Fruit fly (Drosophila melanogaster) whole organism, pupa: Measurements from ENCODE around the gene CG43102.

ENCODE experiments used
- CG10348 ChIP-seq: fragments of 200-800 bp; sonication (Bioruptor generic); IDR thresholded peaks from 2 replicates; pipeline ENCODE4 v1.3.6; 2022; ENCODE audit warnings: missing biosample characterization, missing genetic modification characterization
- CG12605 ChIP-seq: fragments of 200-800 bp; sonication (Bioruptor generic); IDR thresholded peaks from 2 replicates; pipeline ENCODE4 v1.3.6; 2022; ENCODE audit warnings: missing biosample characterization, missing genetic modification characterization
- CG13204 ChIP-seq: fragments of 200-800 bp; sonication (Bioruptor generic); optimal IDR thresholded peaks from 2 replicates; lab custom pipeline; 2018; ENCODE audit warnings: missing biosample characterization, mild to moderate bottlenecking, missing genetic modification characterization, moderate library complexity
- CG14655 ChIP-seq: fragments of 200-800 bp; sonication (Bioruptor generic); optimal IDR thresholded peaks from 3 replicates; lab custom pipeline; 2017; ENCODE audit warnings: mild to moderate bottlenecking, missing biosample characterization, missing genetic modification reagents, missing genetic modification characterization
- CG15710 ChIP-seq: fragments of 200-800 bp; sonication (Bioruptor generic); optimal IDR thresholded peaks from 2 replicates; lab custom pipeline; 2018; ENCODE audit warnings: missing biosample characterization, mild to moderate bottlenecking, missing genetic modification characterization, moderate library complexity
- CG17806 ChIP-seq: fragments of 200-800 bp; sonication (Bioruptor generic); optimal IDR thresholded peaks from 2 replicates; lab custom pipeline; 2018; ENCODE audit warnings: missing biosample characterization, mild to moderate bottlenecking, missing genetic modification characterization, moderate library complexity
- CG32121 ChIP-seq: fragments of 200-800 bp; sonication (Bioruptor generic); IDR thresholded peaks from 2 replicates; pipeline ENCODE4 v1.3.6; 2022; ENCODE audit warnings: missing biosample characterization, missing genetic modification characterization
- CG34367 ChIP-seq: fragments of 200-800 bp; sonication (Bioruptor generic); optimal IDR thresholded peaks from 2 replicates; lab custom pipeline; 2018; ENCODE audit warnings: missing biosample characterization, mild to moderate bottlenecking, missing genetic modification characterization
- CG4496 ChIP-seq: fragments of 200-800 bp; sonication (Bioruptor generic); IDR thresholded peaks from 3 replicates; pipeline ENCODE4 v1.3.6; 2022; ENCODE audit warnings: missing biosample characterization, missing genetic modification characterization
- CG8159 ChIP-seq: fragments of 200-800 bp; sonication (Bioruptor generic); optimal IDR thresholded peaks from 3 replicates; lab custom pipeline; 2018; ENCODE audit warnings: missing biosample characterization, mild to moderate bottlenecking, missing genetic modification characterization, moderate library complexity
- CG8301 ChIP-seq: fragments of 200-800 bp; sonication (Bioruptor generic); optimal IDR thresholded peaks from 2 replicates; lab custom pipeline; 2018; ENCODE audit warnings: missing biosample characterization, mild to moderate bottlenecking, missing genetic modification characterization
- CG9948 ChIP-seq: fragments of 200-800 bp; sonication (Bioruptor generic); optimal IDR thresholded peaks from 2 replicates; lab custom pipeline; 2018; ENCODE audit warnings: missing biosample characterization, mild to moderate bottlenecking, missing genetic modification characterization, moderate library complexity
- D1 ChIP-seq: fragments of 200-800 bp; sonication (Bioruptor generic); optimal IDR thresholded peaks from 2 replicates; lab custom pipeline; 2018; ENCODE audit warnings: missing biosample characterization, mild to moderate bottlenecking, missing genetic modification characterization, moderate library complexity
- EcR ChIP-seq: fragments of 200-800 bp; sonication (Bioruptor generic); optimal IDR thresholded peaks from 3 replicates; lab custom pipeline; 2019; ENCODE audit warnings: missing biosample characterization, missing genetic modification characterization, mild to moderate bottlenecking, moderate library complexity, missing genetic modification reagents
- Ets98B ChIP-seq: fragments of 200-800 bp; sonication (Bioruptor generic); IDR thresholded peaks from 2 replicates; pipeline ENCODE4 v1.3.6; 2022; ENCODE audit warnings: missing biosample characterization, missing genetic modification characterization
- Pif1A ChIP-seq: fragments of 200-800 bp; sonication (Bioruptor generic); optimal IDR thresholded peaks from 3 replicates; lab custom pipeline; 2016; ENCODE audit warnings: missing biosample characterization, missing genetic modification characterization
- Pif1B ChIP-seq: fragments of 200-800 bp; sonication (Bioruptor generic); optimal IDR thresholded peaks from 3 replicates; lab custom pipeline; 2016; ENCODE audit warnings: missing biosample characterization, missing genetic modification characterization
- Snoo ChIP-seq: fragments of 200-800 bp; sonication (Bioruptor generic); optimal IDR thresholded peaks from 3 replicates; lab custom pipeline; 2017; ENCODE audit warnings: missing biosample characterization, mild to moderate bottlenecking, missing genetic modification characterization, inconsistent platforms
- fd96Ca ChIP-seq: fragments of 200-800 bp; sonication (Bioruptor generic); IDR thresholded peaks from 3 replicates; pipeline ENCODE4 v1.3.6; 2022; ENCODE audit warnings: missing biosample characterization, missing genetic modification characterization
- gl ChIP-seq: fragments of 200-800 bp; sonication (Bioruptor generic); optimal IDR thresholded peaks from 2 replicates; lab custom pipeline; 2018; ENCODE audit warnings: missing biosample characterization, mild to moderate bottlenecking, missing genetic modification characterization
- rn ChIP-seq: fragments of 200-800 bp; sonication (Bioruptor generic); IDR thresholded peaks from 2 replicates; pipeline ENCODE4 v1.3.6; 2022; ENCODE audit warnings: missing biosample characterization, missing genetic modification characterization

The CG43102 gene

DNA sequence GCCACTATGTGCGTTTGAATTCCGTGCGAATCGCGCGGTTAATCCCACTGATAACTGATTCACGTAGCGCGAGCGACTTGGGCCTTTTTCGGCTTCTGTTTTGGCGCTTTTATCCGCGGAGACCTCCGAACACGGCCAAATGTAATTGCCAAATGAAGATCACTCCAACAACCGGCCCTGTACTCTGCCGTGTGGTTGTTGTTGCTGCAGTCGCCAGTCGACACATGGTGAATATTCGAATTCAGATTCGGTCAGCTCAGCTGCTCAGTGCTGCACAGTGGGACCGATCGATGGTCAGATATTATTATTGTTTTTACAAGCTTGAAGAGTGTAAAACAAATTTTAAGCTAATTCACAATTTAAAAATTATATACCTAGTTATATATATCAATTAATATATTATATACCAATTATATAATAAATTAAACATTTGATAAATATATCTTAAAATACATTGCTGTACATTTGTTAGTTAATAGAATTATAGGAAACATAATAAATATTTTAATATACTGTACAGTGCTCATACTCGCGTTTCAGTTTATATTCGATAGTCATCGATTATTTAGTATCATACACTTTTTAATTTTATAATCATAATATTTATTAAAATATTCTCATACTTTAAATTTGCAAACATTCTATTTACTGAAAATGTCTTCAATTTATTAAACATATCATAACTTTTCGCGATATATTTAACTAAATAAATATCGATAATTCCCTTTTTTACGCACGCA lies at the start of gene CG43102:
TSS of gene CG43102 (minus strand) at position 156 of the 740 bp plus-strand sequence.
- peak; percentile 70 for TF ChIP-seq CG32121 (GFP tag; lab: Robert Waterston, UW)
- peak; percentile 59 for TF ChIP-seq CG8301 (tag; lab: Kevin White, UChicago)
- TF ChIP-seq CG34367 (tag; lab: Kevin White, UChicago) = peak; percentile 45
- TF ChIP-seq CG17806 (tag; lab: Kevin White, UChicago) = peak; percentile 89
- no peak for TF ChIP-seq D1 (tag; lab: Kevin White, UChicago)
- TF ChIP-seq EcR (GFP tag; lab: Kevin White, UChicago) = no peak
- peak; percentile 76 for TF ChIP-seq fd96Ca (GFP tag; lab: Robert Waterston, UW)
- TF ChIP-seq CG8159 (tag; lab: Kevin White, UChicago) = peak; percentile 65
- TF ChIP-seq Ets98B (GFP tag; lab: Robert Waterston, UW) = peak; percentile 80
- TF ChIP-seq rn (GFP tag; lab: Robert Waterston, UW) = peak; percentile 44; the same call in 1 of the 2 replicates
- peak; percentile 59 for TF ChIP-seq CG12605 (GFP tag; lab: Robert Waterston, UW)
- peak; percentile 64 for TF ChIP-seq CG14655 (GFP tag; lab: Kevin White, UChicago)
- TF ChIP-seq CG10348 (GFP tag; lab: Robert Waterston, UW) = no peak
- peak; percentile 50 for TF ChIP-seq CG9948 (tag; lab: Kevin White, UChicago)
- TF ChIP-seq CG13204 (GFP tag; lab: Kevin White, UChicago) = no peak
- TF ChIP-seq Snoo (tag; lab: Kevin White, UChicago) = peak; percentile 63
- peak; percentile 72 for TF ChIP-seq Pif1A (GFP tag; lab: Kevin White, UChicago)
- TF ChIP-seq gl (tag; lab: Kevin White, UChicago) = peak; percentile 12
- peak; percentile 61 for TF ChIP-seq CG15710
- TF ChIP-seq CG4496 = peak; percentile 85
- peak; percentile 81 for TF ChIP-seq Pif1B

- TF ChIP-seq CG17806 (tag; lab: Kevin White, UChicago) (no peak), CG4496 (no peak), Pif1A (GFP tag; lab: Kevin White, UChicago) (no peak), rn (GFP tag; lab: Robert Waterston, UW) (no peak), Ets98B (GFP tag; lab: Robert Waterston, UW) (no peak), CG9948 (tag; lab: Kevin White, UChicago) (no peak), CG34367 (tag; lab: Kevin White, UChicago) (no peak), fd96Ca (GFP tag; lab: Robert Waterston, UW) (no peak), CG8301 (tag; lab: Kevin White, UChicago) (no peak), EcR (GFP tag; lab: Kevin White, UChicago) (no peak)
Observed at dm6 chr3R:17830528-17830927, 36.2 kb upstream of the CG43102 start.

DNA sequence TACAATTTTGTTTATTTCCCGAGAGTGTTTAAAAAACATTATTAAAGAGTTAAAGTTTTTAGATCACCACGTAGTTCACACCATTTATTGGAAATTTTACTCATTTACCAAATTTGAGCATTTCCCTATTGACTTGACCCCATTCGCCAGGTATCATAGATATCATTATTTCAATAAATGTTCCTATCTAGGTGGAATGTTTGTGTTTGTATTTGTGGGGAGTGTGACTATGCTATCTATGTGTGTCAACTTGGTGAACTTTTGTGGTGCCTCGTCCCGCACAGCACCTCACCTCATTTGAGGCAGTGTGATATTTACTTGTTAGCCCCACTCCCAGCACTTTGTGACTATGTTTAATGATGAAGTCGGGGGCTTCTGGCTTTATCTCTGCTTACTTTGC lies 34.4 kb upstream of the CG43102 start:
- no peak for TF ChIP-seq CG34367 (tag; lab: Kevin White, UChicago)
- no peak for TF ChIP-seq CG14655 (GFP tag; lab: Kevin White, UChicago)
- TF ChIP-seq CG8301 (tag; lab: Kevin White, UChicago) = no peak
- no peak for TF ChIP-seq Pif1B
- TF ChIP-seq EcR (GFP tag; lab: Kevin White, UChicago) = no peak
- no peak for TF ChIP-seq CG17806 (tag; lab: Kevin White, UChicago)
- no peak for TF ChIP-seq CG32121 (GFP tag; lab: Robert Waterston, UW)
- TF ChIP-seq rn (GFP tag; lab: Robert Waterston, UW) = no peak
- no peak for TF ChIP-seq D1 (tag; lab: Kevin White, UChicago)
- TF ChIP-seq CG12605 (GFP tag; lab: Robert Waterston, UW) = no peak
- no peak for TF ChIP-seq CG8159 (tag; lab: Kevin White, UChicago)
- no peak for TF ChIP-seq fd96Ca (GFP tag; lab: Robert Waterston, UW)
- no peak for TF ChIP-seq CG13204 (GFP tag; lab: Kevin White, UChicago)
- TF ChIP-seq Ets98B (GFP tag; lab: Robert Waterston, UW) = no peak
- TF ChIP-seq CG15710 = no peak
- TF ChIP-seq CG10348 (GFP tag; lab: Robert Waterston, UW) = no peak
- TF ChIP-seq Pif1A (GFP tag; lab: Kevin White, UChicago) = no peak
- no peak for TF ChIP-seq gl (tag; lab: Kevin White, UChicago)
- no peak for TF ChIP-seq Snoo (tag; lab: Kevin White, UChicago)

dm6 chr3R:17827038-17827616 lies 32.8 kb upstream of the CG43102 start:
- TF ChIP-seq gl (tag; lab: Kevin White, UChicago) (no peak), CG8159 (tag; lab: Kevin White, UChicago) (no peak), CG34367 (tag; lab: Kevin White, UChicago) (no peak), Ets98B (GFP tag; lab: Robert Waterston, UW) (no peak), EcR (GFP tag; lab: Kevin White, UChicago) (no peak), D1 (tag; lab: Kevin White, UChicago) (no peak), Snoo (tag; lab: Kevin White, UChicago) (no peak), Pif1A (GFP tag; lab: Kevin White, UChicago) (no peak), Pif1B (no peak), CG12605 (GFP tag; lab: Robert Waterston, UW) (no peak), CG10348 (GFP tag; lab: Robert Waterston, UW) (no peak), CG14655 (GFP tag; lab: Kevin White, UChicago) (no peak), rn (GFP tag; lab: Robert Waterston, UW) (no peak), CG13204 (GFP tag; lab: Kevin White, UChicago) (no peak), CG15710 (no peak), CG8301 (tag; lab: Kevin White, UChicago) (no peak), CG4496 (no peak), CG17806 (tag; lab: Kevin White, UChicago) (no peak), CG32121 (GFP tag; lab: Robert Waterston, UW) (no peak)
